Worm (Caenorhabditis elegans) whole organism, mixed stage, embryonic: ENCODE results near the gene F35E8.10.

ENCODE experiments used
- lin-13 ChIP-seq: fragments of 150-350 bp; optimal IDR thresholded peaks from 2 replicates; lab custom pipeline; 2014; ENCODE audit warnings: missing biosample characterization, missing genetic modification characterization
- nhr-28 ChIP-seq: fragments of 150-350 bp; optimal IDR thresholded peaks from 2 replicates; lab custom pipeline; 2014; ENCODE audit warnings: missing biosample characterization, missing genetic modification characterization
- unc-39 ChIP-seq: fragments of 150-350 bp; optimal IDR thresholded peaks from 2 replicates; lab custom pipeline; 2014; ENCODE audit warnings: missing biosample characterization, missing genetic modification characterization
- zip-8 ChIP-seq: fragments of 150-350 bp; optimal IDR thresholded peaks from 2 replicates; lab custom pipeline; 2014; ENCODE audit warnings: missing biosample characterization, missing genetic modification characterization

DNA sequence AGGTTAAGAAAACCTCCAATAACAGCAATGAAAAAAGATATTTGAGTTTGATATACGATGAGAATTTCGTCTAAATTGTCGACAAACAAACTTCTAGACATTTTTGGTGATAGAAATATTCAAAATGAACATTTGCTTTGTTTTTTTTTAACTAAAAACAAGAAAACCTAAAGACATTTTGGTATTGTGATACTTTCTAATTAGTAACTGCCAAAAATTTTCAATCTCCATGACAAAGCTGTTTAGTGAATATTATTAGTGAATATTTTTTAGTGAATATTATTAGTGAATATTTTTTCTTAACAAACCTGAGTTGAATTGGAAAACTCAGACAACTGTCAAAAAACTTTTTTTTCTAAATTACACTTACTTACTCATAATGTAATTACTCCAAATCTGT is 20.1 kb upstream of the F35E8.10 start, which contains the start of gene srw-55:
- no peak for TF ChIP-seq nhr-28
- no peak for TF ChIP-seq zip-8 (tag; lab: Kevin White, UChicago)
- no peak for TF ChIP-seq lin-13 (tag; lab: Kevin White, UChicago)
- no peak for TF ChIP-seq unc-39
